Fruit fly (Drosophila melanogaster): ENCODE results near the gene Wdr82.

The Wdr82 gene

DNA sequence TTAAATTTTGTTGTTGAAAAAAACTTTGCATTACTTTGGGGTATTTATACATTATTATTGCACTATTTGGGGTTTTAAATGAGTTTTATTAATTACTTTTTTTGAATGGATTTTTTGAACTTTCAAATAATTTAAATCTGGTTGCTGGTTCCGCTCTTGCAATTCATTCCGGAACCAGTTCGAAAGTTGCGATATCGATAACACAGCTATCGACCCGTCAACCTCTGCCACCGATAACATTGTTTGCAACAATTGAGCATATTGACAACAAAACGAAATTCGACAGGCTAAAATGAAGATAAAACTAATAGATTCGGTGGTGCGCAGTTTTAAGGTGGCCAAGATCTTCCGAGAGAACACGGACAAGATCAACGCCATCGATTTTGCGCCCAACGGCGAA lies at the start of gene Wdr82:
Wdr82 (plus strand) TSS at position 227 of the 400 bp plus-strand sequence.
- TF ChIP-seq CG15269 (tag; optimal IDR thresholded peaks at IDR 0.05) (no peak), grau (tag; optimal IDR thresholded peaks at IDR 0.05) (peak; percentile 3), luna (GFP tag; optimal IDR thresholded peaks at IDR 0.05) (no peak), ro (GFP tag; IDR thresholded peaks at IDR 0.05) (no peak), CG17802 (tag; optimal IDR thresholded peaks at IDR 0.05) (no peak), CG18262 (tag; optimal IDR thresholded peaks at IDR 0.05) (no peak), ranshi (GFP tag; IDR thresholded peaks at IDR 0.05) (no peak), insv (GFP tag; optimal IDR thresholded peaks at IDR 0.05) (no peak), fru (optimal IDR thresholded peaks at IDR 0.05) (no peak), CG30403 (GFP tag; optimal IDR thresholded peaks at IDR 0.05) (no peak), cwo (GFP tag; optimal IDR thresholded peaks at IDR 0.05) (no peak), dati (GFP tag; IDR thresholded peaks at IDR 0.05) (no peak), CG10654 (GFP tag; optimal IDR thresholded peaks at IDR 0.05) (no peak), Hey (tag; optimal IDR thresholded peaks at IDR 0.05) (no peak), CG42726 (GFP tag; IDR thresholded peaks at IDR 0.05; ENCODE audit: partially characterized antibody) (no peak), wor (GFP tag; IDR thresholded peaks at IDR 0.05) (no peak), CG1603 (tag; optimal IDR thresholded peaks at IDR 0.05) (peak; percentile 44), Poxn (GFP tag; IDR thresholded peaks at IDR 0.05) (no peak), CG3847 (GFP tag; IDR thresholded peaks at IDR 0.05) (no peak), run (tag; optimal IDR thresholded peaks at IDR 0.05) (no peak), oc (tag; optimal IDR thresholded peaks at IDR 0.05) (no peak), CG12104 (GFP tag; optimal IDR thresholded peaks at IDR 0.05) (no peak), CG6765 (GFP tag; optimal IDR thresholded peaks at IDR 0.05) (no peak), pita (GFP tag; optimal IDR thresholded peaks at IDR 0.05) (no peak), CG15073 (GFP tag; optimal IDR thresholded peaks at IDR 0.05) (no peak), sna (GFP tag; IDR thresholded peaks at IDR 0.05; ENCODE audit: partially characterized antibody) (peak; percentile 73), lbe (GFP tag; optimal IDR thresholded peaks at IDR 0.05) (no peak), B-H1 (GFP tag; IDR thresholded peaks at IDR 0.05) (no peak), Ets65A (GFP tag) (no peak), gsb-n (tag; optimal IDR thresholded peaks at IDR 0.05) (no peak), CG3407 (GFP tag; optimal IDR thresholded peaks at IDR 0.05) (no peak), Gsc (GFP tag; IDR thresholded peaks at IDR 0.05) (no peak), Ssrp (tag; optimal IDR thresholded peaks at IDR 0.05) (no peak), fd3F (GFP tag; optimal IDR thresholded peaks at IDR 0.05) (no peak), maf-S (GFP tag; optimal IDR thresholded peaks at IDR 0.05) (no peak), CG5180 (GFP tag; optimal IDR thresholded peaks at IDR 0.05) (no peak), HHEX (GFP tag; optimal IDR thresholded peaks at IDR 0.05) (no peak), twi (tag; optimal IDR thresholded peaks at IDR 0.05) (no peak), ATbp (GFP tag; optimal IDR thresholded peaks at IDR 0.05) (no peak), CG6272 (GFP tag; IDR thresholded peaks at IDR 0.05) (no peak), crp (GFP tag; optimal IDR thresholded peaks at IDR 0.05) (peak in 1 of 2 experiments; percentile 8), Dip2 (GFP tag; IDR thresholded peaks at IDR 0.05) (no peak), pzg (GFP tag; optimal IDR thresholded peaks at IDR 0.05) (peak; percentile 65), CG6791 (GFP tag; IDR thresholded peaks at IDR 0.05; ENCODE audit: partially characterized antibody) (peak; percentile 81), cato (GFP tag; optimal IDR thresholded peaks at IDR 0.05; ENCODE audit: borderline replicate concordance) (no peak), nau (GFP tag; optimal IDR thresholded peaks at IDR 0.05) (no peak), inv (GFP tag; IDR thresholded peaks at IDR 0.05; ENCODE audit: partially characterized antibody) (peak; percentile 36; the same call in 1 of the 2 replicates), dpn (GFP tag; optimal IDR thresholded peaks at IDR 0.05) (no peak), BEAF-32 (GFP tag; optimal IDR thresholded peaks at IDR 0.05) (peak; percentile 65), CG17612 (GFP tag; IDR thresholded peaks at IDR 0.05) (no peak), Dad (GFP tag; optimal IDR thresholded peaks at IDR 0.05) (no peak)

All from whole organism, embryonic.